Worm (Caenorhabditis elegans): ENCODE data around the gene srw-48.

ce11 chrV:16399388-16399787 lies 21.4 kb upstream of the srw-48 start, which contains the start of gene sre-36:
- TF ChIP-seq unc-130 (tag; optimal IDR thresholded peaks at IDR 0.05), result no peak
- no peak for TF ChIP-seq lir-3 (tag; optimal IDR thresholded peaks at IDR 0.05; ENCODE audit: poor library complexity)
- no peak for TF ChIP-seq nhr-12 (tag; optimal IDR thresholded peaks at IDR 0.05)
- no peak for TF ChIP-seq nhr-76 (tag; optimal IDR thresholded peaks at IDR 0.05)
- no peak for TF ChIP-seq egl-27 (tag; optimal IDR thresholded peaks at IDR 0.05)
- TF ChIP-seq unc-62 (GFP tag; optimal IDR thresholded peaks at IDR 0.05), result no peak
- no peak for TF ChIP-seq lin-39 (tag; optimal IDR thresholded peaks at IDR 0.05)
- no peak for TF ChIP-seq jun-1 (tag; optimal IDR thresholded peaks at IDR 0.05)
- TF ChIP-seq ceh-90 (tag; optimal IDR thresholded peaks at IDR 0.05), result no peak
- TF ChIP-seq mep-1 (tag; optimal IDR thresholded peaks at IDR 0.05), result no peak
- TF ChIP-seq lsy-2 (tag; optimal IDR thresholded peaks at IDR 0.05), result no peak
- TF ChIP-seq nhr-28 (tag; optimal IDR thresholded peaks at IDR 0.05), result no peak
- TF ChIP-seq fkh-4 (tag; optimal IDR thresholded peaks at IDR 0.05; ENCODE audit: borderline replicate concordance), result no peak

All from whole organism, L1 larva.